Fruit fly (Drosophila melanogaster): ENCODE data around the gene Dph5.

DNA sequence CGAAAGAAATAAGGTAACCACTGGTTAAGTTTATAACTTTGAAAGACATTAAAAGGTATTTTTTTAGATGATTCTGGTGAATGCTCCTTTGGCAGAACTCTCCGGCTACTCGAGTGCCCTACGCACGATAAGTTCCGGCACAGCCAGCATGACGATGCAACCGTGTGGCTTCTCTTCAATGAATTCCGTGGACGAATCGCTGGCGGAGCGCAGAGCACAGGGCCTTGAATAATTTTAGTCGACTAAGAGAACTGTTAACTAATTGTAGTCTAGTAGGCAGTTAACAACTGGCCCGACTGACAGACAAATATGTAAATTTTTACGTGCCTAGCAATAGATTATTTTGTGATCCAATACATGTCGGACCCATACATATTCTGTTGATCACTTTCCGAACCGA lies 33.2 kb upstream of the Dph5 start, which contains the start of gene CG31161:
- TF ChIP-seq CG8478 (optimal IDR thresholded peaks at IDR 0.05): no peak
- no peak for TF ChIP-seq Dll (optimal IDR thresholded peaks at IDR 0.05)
- no peak for TF ChIP-seq EcR (GFP tag; optimal IDR thresholded peaks at IDR 0.05)
- TF ChIP-seq psq (optimal IDR thresholded peaks at IDR 0.05): no peak
- no peak for TF ChIP-seq pan (optimal IDR thresholded peaks at IDR 0.05)
- TF ChIP-seq usp (GFP tag; optimal IDR thresholded peaks at IDR 0.05): no peak

Measured in whole organism.